Worm (Caenorhabditis elegans) whole organism, early embryonic: ENCODE data around the gene irld-45.

Experiments
- B0310.2 ChIP-seq: sonication (generic microtip); optimal IDR thresholded peaks from 2 replicates; lab custom pipeline; 2016; ENCODE audit warnings: mild to moderate bottlenecking, missing genetic modification characterization, missing compliant biosample characterization
- F13C5.2 ChIP-seq: sonication (generic microtip); optimal IDR thresholded peaks from 2 replicates; lab custom pipeline; 2017; ENCODE audit warnings: mild to moderate bottlenecking, missing genetic modification characterization, inconsistent platforms, missing compliant biosample characterization
- flt-1 ChIP-seq: fragments of 200-800 bp; sonication (Bioruptor generic); IDR thresholded peaks from 2 replicates; pipeline ENCODE4 v1.3.6; 2022; ENCODE audit warnings: missing genetic modification characterization, missing compliant biosample characterization
- hmbx-1 ChIP-seq: sonication (generic microtip); optimal IDR thresholded peaks from 2 replicates; lab custom pipeline; 2016; ENCODE audit warnings: mild to moderate bottlenecking, missing genetic modification characterization, missing compliant biosample characterization
- hmg-4 ChIP-seq: fragments of 200-800 bp; sonication (Bioruptor generic); optimal IDR thresholded peaks from 2 replicates; lab custom pipeline; 2018; ENCODE audit warnings: mild to moderate bottlenecking, missing genetic modification characterization, missing compliant biosample characterization
- sea-1 ChIP-seq: fragments of 200-800 bp; sonication (Bioruptor generic); conservative IDR thresholded peaks from 2 replicates; pipeline ENCODE4 v1.3.6; 2022; ENCODE audit warnings: missing genetic modification characterization, missing compliant biosample characterization

DNA sequence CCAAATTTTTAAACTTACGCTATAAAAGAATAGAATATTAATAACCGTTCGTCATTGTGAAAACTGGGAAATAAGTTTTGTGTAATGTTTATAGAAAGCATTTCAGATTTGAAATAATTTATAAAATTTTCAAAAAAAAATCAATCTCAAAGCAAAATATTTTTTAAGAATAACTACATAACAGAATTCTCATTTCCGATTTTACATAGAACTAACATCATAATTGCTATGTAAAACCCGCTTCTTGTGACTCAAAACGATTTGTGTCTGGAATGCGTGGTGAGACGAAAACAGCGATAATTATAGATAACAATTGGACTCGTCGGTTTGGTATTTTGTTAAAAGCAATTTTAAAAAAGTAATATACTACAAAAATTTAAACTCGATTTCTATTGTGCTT lies 32.7 kb downstream of the irld-45 start, which contains the start of gene srw-91:
- TF ChIP-seq flt-1 (no peak), hmg-4 (no peak), B0310.2 (tag; lab: Kevin White, UChicago) (no peak), sea-1 (GFP tag; lab: Robert Waterston, UW) (no peak), hmbx-1 (tag; lab: Kevin White, UChicago) (no peak), F13C5.2 (no peak)
